Worm (Caenorhabditis elegans): ENCODE results near the gene ifa-4.

ce11 chrX:4928118-4928517, 12.3 kb upstream of the ifa-4 start:
- no peak for TF ChIP-seq sox-4 (tag; optimal IDR thresholded peaks at IDR 0.05)
- TF ChIP-seq ama-1 (optimal IDR thresholded peaks at IDR 0.05), result no peak
- TF ChIP-seq nhr-28 (tag; optimal IDR thresholded peaks at IDR 0.05), result no peak
- no peak for TF ChIP-seq unc-62 (GFP tag; optimal IDR thresholded peaks at IDR 0.05)
- TF ChIP-seq tbx-2 (tag; optimal IDR thresholded peaks at IDR 0.05), result no peak
- TF ChIP-seq mdl-1 (tag; optimal IDR thresholded peaks at IDR 0.05), result no peak
- no peak for TF ChIP-seq nhr-237 (tag; optimal IDR thresholded peaks at IDR 0.05)
- no peak for TF ChIP-seq snu-23 (GFP tag; optimal IDR thresholded peaks at IDR 0.05)
- no peak for TF ChIP-seq nhr-90 (tag; optimal IDR thresholded peaks at IDR 0.05; ENCODE audit: poor library complexity)
- no peak for TF ChIP-seq rnt-1 (tag; optimal IDR thresholded peaks at IDR 0.05)
- no peak for TF ChIP-seq nhr-11 (tag; optimal IDR thresholded peaks at IDR 0.05)
- no peak for TF ChIP-seq nhr-76 (tag; optimal IDR thresholded peaks at IDR 0.05)
